Fruit fly (Drosophila melanogaster): Measurements from ENCODE around the gene Sh3beta.

Sh3beta gene

DNA sequence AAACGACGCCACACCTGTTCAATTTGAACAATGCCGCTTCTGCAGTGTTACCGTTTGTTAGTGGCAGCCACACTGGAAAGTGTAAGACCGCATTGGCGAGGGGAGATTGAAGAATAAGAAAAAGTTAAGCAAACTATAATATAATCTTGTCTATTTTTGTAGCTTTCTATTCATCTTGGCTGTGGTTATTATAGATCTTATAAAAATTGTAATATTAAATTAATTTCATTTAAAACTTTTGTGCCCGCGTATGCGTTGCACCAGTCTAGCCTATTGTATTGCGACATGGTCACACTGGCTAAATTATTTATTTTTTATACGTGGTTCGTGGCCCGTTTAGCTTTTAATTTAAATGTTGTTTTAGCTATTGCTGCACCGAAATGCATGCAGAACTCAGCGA, 45.7 kb downstream of the Sh3beta start, which contains the start of the genes RhoGEF4 and Rint1 (continued):
- TF ChIP-seq CG2120 (GFP tag; optimal IDR thresholded peaks at IDR 0.05): peak; percentile 80
- no peak for TF ChIP-seq CG3163 (GFP tag; optimal IDR thresholded peaks at IDR 0.05)
- TF ChIP-seq TFAM (GFP tag; optimal IDR thresholded peaks at IDR 0.05): no peak
- TF ChIP-seq dati (GFP tag; IDR thresholded peaks at IDR 0.05): no peak
- peak; percentile 51; the same call in 1 of the 2 replicates for TF ChIP-seq Awh (GFP tag; IDR thresholded peaks at IDR 0.05)
- no peak for TF ChIP-seq CG5245 (GFP tag; optimal IDR thresholded peaks at IDR 0.05)
- peak; percentile 45 for TF ChIP-seq BEAF-32 (GFP tag; optimal IDR thresholded peaks at IDR 0.05)
- TF ChIP-seq prd (optimal IDR thresholded peaks at IDR 0.05): no peak
- TF ChIP-seq prd (GFP tag; IDR thresholded peaks at IDR 0.05): peak; percentile 89
- peak; percentile 60 for TF ChIP-seq Mad (GFP tag; optimal IDR thresholded peaks at IDR 0.05)
- peak; percentile 64 for TF ChIP-seq Rx (GFP tag; IDR thresholded peaks at IDR 0.05)
- no peak for TF ChIP-seq Dfd (GFP tag; optimal IDR thresholded peaks at IDR 0.05)
- no peak for TF ChIP-seq HHEX (GFP tag; optimal IDR thresholded peaks at IDR 0.05)
- TF ChIP-seq CG16815 (GFP tag; optimal IDR thresholded peaks at IDR 0.05): peak; percentile 64
- no peak for TF ChIP-seq CG7271 (tag; optimal IDR thresholded peaks at IDR 0.05)
- TF ChIP-seq lbe (GFP tag; optimal IDR thresholded peaks at IDR 0.05): no peak
- TF ChIP-seq CG12219 (GFP tag; optimal IDR thresholded peaks at IDR 0.05): no peak
- no peak for TF ChIP-seq CG7745 (tag; optimal IDR thresholded peaks at IDR 0.05)
- peak; percentile 16 for TF ChIP-seq CG3838 (GFP tag; optimal IDR thresholded peaks at IDR 0.05)
- no peak for TF ChIP-seq en (GFP tag; optimal IDR thresholded peaks at IDR 0.05)
- TF ChIP-seq CG15696 (tag; optimal IDR thresholded peaks at IDR 0.05): peak; percentile 60
- no peak for TF ChIP-seq usp (GFP tag; optimal IDR thresholded peaks at IDR 0.05)
- no peak for TF ChIP-seq CG2199 (GFP tag; IDR thresholded peaks at IDR 0.05)
- peak; percentile 70 for TF ChIP-seq Elba2 (GFP tag; optimal IDR thresholded peaks at IDR 0.05)
- no peak for TF ChIP-seq hb (GFP tag; IDR thresholded peaks at IDR 0.05; ENCODE audit: partially characterized antibody)
- no peak for TF ChIP-seq CG6654 (GFP tag; optimal IDR thresholded peaks at IDR 0.05)
- TF ChIP-seq CG13424 (tag; optimal IDR thresholded peaks at IDR 0.05): peak; percentile 75
- no peak for TF ChIP-seq CG16863 (GFP tag; optimal IDR thresholded peaks at IDR 0.05)
- TF ChIP-seq CG4282 (GFP tag; optimal IDR thresholded peaks at IDR 0.05): no peak
- peak; percentile 62; the same call in 2 of the 3 replicates for TF ChIP-seq jigr1 (GFP tag; IDR thresholded peaks at IDR 0.05)
- peak; percentile 65 for TF ChIP-seq CG8924 (tag; optimal IDR thresholded peaks at IDR 0.05)
- peak; percentile 18 for TF ChIP-seq CG3065 (GFP tag; optimal IDR thresholded peaks at IDR 0.05)
- peak; percentile 81 for TF ChIP-seq Hr3 (GFP tag; optimal IDR thresholded peaks at IDR 0.05)
- TF ChIP-seq Kr (GFP tag; optimal IDR thresholded peaks at IDR 0.05): no peak
- peak; percentile 47; the same call in 1 of the 3 replicates for TF ChIP-seq croc (GFP tag; conservative IDR thresholded peaks at IDR 0.05)
- peak; percentile 74 for TF ChIP-seq CG17361 (GFP tag; IDR thresholded peaks at IDR 0.05)
- TF ChIP-seq E2f1 (GFP tag; IDR thresholded peaks at IDR 0.05): peak; percentile 80
- peak; percentile 31 for TF ChIP-seq slou (GFP tag; optimal IDR thresholded peaks at IDR 0.05)
- TF ChIP-seq CG9609 (GFP tag; optimal IDR thresholded peaks at IDR 0.05): peak; percentile 51
- TF ChIP-seq CG30020 (tag; optimal IDR thresholded peaks at IDR 0.05): peak; percentile 47
- no peak for TF ChIP-seq CG8089 (GFP tag; optimal IDR thresholded peaks at IDR 0.05)
- peak; percentile 59 for TF ChIP-seq CG18262 (tag; optimal IDR thresholded peaks at IDR 0.05)
- TF ChIP-seq CG8290 (GFP tag; optimal IDR thresholded peaks at IDR 0.05): peak; percentile 75
- peak in 1 of 2 experiments; percentile 67 for TF ChIP-seq CG8290 (tag; optimal IDR thresholded peaks at IDR 0.05)
- TF ChIP-seq Dbx (GFP tag; IDR thresholded peaks at IDR 0.05): peak; percentile 81; the same call in 2 of the 3 replicates
- TF ChIP-seq gfzf (GFP tag; optimal IDR thresholded peaks at IDR 0.05): peak; percentile 81
- peak; percentile 43 for TF ChIP-seq CG17359 (tag; optimal IDR thresholded peaks at IDR 0.05)
- peak; percentile 69 for TF ChIP-seq YL-1 (GFP tag; optimal IDR thresholded peaks at IDR 0.05)
- no peak for TF ChIP-seq CG34376 (GFP tag; optimal IDR thresholded peaks at IDR 0.05)
- peak; percentile 2 for TF ChIP-seq NC2α (GFP tag; optimal IDR thresholded peaks at IDR 0.05)
- TF ChIP-seq CG11093 (GFP tag; IDR thresholded peaks at IDR 0.05): peak; percentile 76; the same call in 2 of the 3 replicates
- TF ChIP-seq CG33213 (GFP tag; optimal IDR thresholded peaks at IDR 0.05): no peak
